Worm (Caenorhabditis elegans): ENCODE results near the gene tin-9.2.

- TF ChIP-seq Y116A8C.19 (tag; optimal IDR thresholded peaks at IDR 0.05; ENCODE audit: borderline replicate concordance) (no peak), tlp-1 (tag; optimal IDR thresholded peaks at IDR 0.05) (no peak), ces-1 (GFP tag; optimal IDR thresholded peaks at IDR 0.05) (no peak), sptf-1 (tag; optimal IDR thresholded peaks at IDR 0.05) (no peak), mdl-1 (tag; optimal IDR thresholded peaks at IDR 0.05) (peak in 1 of 2 experiments; percentile 18), ztf-4 (tag; optimal IDR thresholded peaks at IDR 0.05) (no peak), efl-3 (GFP tag; optimal IDR thresholded peaks at IDR 0.05) (no peak), zag-1 (tag; optimal IDR thresholded peaks at IDR 0.05) (no peak), nhr-77 (tag; optimal IDR thresholded peaks at IDR 0.05) (no peak), nhr-71 (tag; optimal IDR thresholded peaks at IDR 0.05) (peak; percentile 62), snpc-4 (tag; optimal IDR thresholded peaks at IDR 0.05) (no peak), lin-13 (GFP tag; optimal IDR thresholded peaks at IDR 0.05) (no peak)
Observed at ce11 chrIV:13079119-13079518, 19.7 kb upstream of the tin-9.2 start, which contains the start of gene C39E9.8.
